Fruit fly (Drosophila melanogaster) whole organism: Measurements from ENCODE around the gene Tlk.

Source experiments
- CG8478 ChIP-seq: fragments of >200 bp; optimal IDR thresholded peaks from 2 replicates; lab custom pipeline; 2018; ENCODE audit warnings: inconsistent platforms
- Dll ChIP-seq: fragments of >200 bp; optimal IDR thresholded peaks from 2 replicates; lab custom pipeline; 2017
- EcR ChIP-seq, 2 experiments: fragments of >200 bp; optimal IDR thresholded peaks; 2 replicates each; lab custom pipeline; 2017; ENCODE audit warnings: missing biosample characterization in 2 of 2, missing genetic modification characterization in 2 of 2, missing genetic modification reagents in 2 of 2
- pan ChIP-seq: fragments of >200 bp; optimal IDR thresholded peaks from 2 replicates; lab custom pipeline; 2017
- psq ChIP-seq: fragments of >200 bp; optimal IDR thresholded peaks from 2 replicates; lab custom pipeline; 2017
- usp ChIP-seq: fragments of >200 bp; optimal IDR thresholded peaks from 2 replicates; lab custom pipeline; 2017; ENCODE audit warnings: missing biosample characterization, missing genetic modification characterization, mixed read lengths

Tlk gene

DNA sequence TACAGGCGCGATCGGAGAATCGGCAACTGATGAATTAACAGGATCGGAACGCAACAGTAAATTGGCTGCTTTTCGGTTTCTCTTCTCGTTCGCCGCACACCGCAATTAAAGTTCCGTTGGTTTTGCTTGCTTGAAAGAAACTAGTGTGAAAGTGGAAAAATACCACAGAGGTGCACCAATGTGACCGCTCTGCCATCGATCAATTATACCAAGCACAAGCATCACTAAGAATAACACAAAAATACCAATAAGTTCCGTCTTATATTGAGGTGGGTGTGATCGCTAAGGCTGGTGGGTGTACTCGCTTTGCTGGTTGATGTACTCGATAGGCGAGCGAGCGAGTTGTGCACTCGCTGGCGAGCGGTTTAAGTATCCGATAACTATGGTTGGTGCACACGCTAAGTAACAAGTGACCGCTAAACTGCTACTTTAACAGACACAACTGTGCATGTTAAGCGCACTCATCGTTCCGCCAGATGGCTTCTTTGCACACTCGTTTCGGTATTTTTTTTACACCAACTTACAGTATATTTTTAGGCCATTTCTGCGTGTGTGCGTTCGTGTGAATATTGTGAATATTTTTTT is at the start of gene Tlk, which contains the start of gene Rala:
Gene Tlk, plus strand, starts transcription at position 528 of the 585 bp plus-strand sequence.
Gene Rala, minus strand, starts transcription at position 156 of the 585 bp plus-strand sequence.
- no peak for TF ChIP-seq usp
- TF ChIP-seq EcR (GFP tag; optimal IDR thresholded peaks at IDR 0.05; lab: Kevin White, UChicago) = no peak
- no peak for TF ChIP-seq CG8478 (lab: Kevin White, UChicago)
- TF ChIP-seq pan (lab: Kevin White, UChicago) = no peak
- TF ChIP-seq Dll (lab: Kevin White, UChicago) = no peak
- TF ChIP-seq psq (lab: Kevin White, UChicago) = no peak

DNA sequence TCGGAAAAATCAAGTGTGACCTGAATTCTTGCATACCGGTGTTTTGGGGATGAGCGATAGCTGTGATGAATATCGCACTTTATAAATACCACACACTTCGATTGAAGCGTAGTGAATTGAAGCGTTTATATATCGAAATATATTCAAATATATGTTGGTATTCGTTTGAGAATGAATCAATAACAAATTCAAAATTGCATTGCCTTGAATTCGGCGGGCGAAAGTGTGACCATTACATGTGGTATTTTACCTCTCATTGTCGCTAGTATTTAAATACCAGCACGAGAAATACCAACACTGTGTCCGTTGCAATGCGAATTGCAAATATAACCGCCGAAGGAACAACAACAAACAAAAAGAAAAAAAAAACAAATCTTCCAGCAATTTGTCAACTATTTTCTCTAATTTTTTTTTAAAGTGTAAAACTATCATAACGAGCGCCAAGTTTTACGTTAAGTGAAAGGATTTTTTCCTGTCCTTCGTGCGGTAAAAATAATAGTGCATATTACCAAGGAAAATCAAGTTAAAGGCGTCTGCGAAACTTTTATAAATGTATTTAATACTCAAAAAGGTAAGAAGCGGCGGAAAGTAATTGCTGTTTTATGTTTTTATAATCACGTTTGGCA is 48.2 kb upstream of the Tlk start, which contains the start of the genes Parg and Mnt:
Gene Parg, minus strand, starts transcription at position 34 of the 626 bp plus-strand sequence.
Gene Mnt, plus strand, starts transcription at position 333 of the 626 bp plus-strand sequence.
- TF ChIP-seq CG8478 (lab: Kevin White, UChicago) (no peak), psq (lab: Kevin White, UChicago) (no peak), usp (no peak), pan (lab: Kevin White, UChicago) (no peak)

DNA sequence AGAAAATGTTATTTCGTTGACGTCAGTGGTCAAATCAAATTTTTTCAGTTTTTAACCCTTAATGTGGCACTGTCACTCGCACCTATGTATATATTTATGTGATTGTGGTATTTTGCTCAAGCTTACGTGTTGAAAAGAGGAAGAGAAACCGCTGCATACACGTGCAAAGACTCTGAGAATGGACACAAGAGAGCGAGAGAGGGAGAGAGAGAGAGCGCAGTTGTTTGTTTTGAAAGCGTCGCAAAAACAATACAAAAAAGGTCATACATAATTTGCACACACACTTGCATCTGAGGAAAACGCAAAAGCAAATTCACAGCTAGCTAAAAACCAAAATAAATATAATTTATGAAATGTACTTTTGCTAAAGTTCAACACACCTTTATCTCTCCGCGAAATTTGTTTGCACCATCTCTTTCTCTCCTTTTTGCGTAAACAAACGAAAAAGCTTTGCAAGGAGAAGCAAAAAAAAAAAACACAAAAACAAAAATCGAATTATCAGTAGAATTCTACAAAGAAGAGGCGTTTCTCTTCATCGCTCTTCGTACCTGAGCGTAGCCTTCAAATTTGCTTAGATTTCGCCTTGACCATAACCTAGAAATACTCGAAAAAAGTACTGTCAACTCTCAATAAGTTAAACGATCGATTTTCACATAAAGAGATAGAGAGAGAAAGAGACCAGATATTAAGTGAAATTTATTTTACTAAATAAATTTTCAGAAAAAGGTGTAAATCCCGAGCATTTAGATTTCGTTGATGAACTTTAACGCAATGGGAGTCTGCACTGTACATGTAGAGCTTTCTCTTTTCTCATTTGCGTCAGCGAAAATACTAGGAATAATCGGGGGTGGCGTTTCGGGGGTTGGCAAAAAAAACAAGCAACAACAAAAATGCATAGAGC is 47.5 kb upstream of the Tlk start:
- TF ChIP-seq Dll (lab: Kevin White, UChicago) (peak; percentile 1), CG8478 (lab: Kevin White, UChicago) (no peak), pan (lab: Kevin White, UChicago) (no peak), psq (lab: Kevin White, UChicago) (no peak), EcR (GFP tag; optimal IDR thresholded peaks at IDR 0.05; lab: Kevin White, UChicago) (no peak)

DNA sequence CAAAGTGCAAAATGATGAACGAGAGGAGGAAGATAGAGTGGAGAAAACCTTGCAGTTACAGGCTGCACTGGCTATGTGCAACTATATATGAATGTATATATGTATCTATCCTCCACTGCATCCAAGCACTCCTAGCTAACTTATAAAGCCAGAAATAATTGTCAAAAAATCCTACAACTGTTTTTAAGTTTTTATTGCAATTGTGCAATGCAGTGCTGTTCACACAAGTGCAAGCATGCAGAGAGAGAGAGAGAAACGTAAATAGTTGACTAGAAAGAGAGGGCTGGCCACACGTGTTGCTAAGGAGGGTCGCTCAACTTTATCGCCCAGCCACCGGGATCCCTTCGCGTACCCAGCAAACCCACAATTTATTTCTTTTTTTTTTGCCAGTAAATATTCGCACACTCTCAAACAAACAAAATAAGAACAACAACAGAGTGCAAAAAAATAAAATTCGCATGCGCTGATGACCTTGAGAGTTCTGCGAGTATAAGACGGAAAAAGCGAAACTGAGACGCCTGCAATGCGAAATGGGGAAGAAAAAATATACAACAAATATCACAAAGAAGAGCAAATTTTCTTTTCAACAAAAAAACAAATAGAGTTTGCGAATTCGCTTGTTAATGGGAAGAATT is 46.0 kb upstream of the Tlk start:
- TF ChIP-seq usp = no peak
- no peak for TF ChIP-seq pan (lab: Kevin White, UChicago)
- TF ChIP-seq EcR (GFP tag; optimal IDR thresholded peaks at IDR 0.05; lab: Kevin White, UChicago) = peak in 1 of 2 experiments; percentile 72

DNA sequence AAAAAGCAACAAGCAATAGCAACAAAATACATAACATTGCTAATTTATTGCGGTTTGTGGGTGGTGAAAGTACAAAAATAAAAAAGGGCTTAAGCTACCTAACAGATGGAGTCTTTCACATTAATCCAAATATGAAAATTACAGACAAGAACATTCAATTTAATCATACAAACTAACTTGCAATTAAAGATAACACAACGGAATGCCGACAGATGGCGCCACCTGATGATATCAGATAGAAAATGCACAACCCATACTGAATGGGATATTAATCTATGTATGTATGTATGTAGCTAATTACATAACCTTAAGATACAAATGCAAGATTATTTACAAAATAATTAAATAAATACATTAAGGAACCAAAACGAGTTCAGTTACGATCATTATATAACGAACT is 45.0 kb upstream of the Tlk start:
- TF ChIP-seq EcR (GFP tag; optimal IDR thresholded peaks at IDR 0.05; lab: Kevin White, UChicago) (no peak), psq (lab: Kevin White, UChicago) (no peak), Dll (lab: Kevin White, UChicago) (no peak), pan (lab: Kevin White, UChicago) (no peak), CG8478 (lab: Kevin White, UChicago) (no peak), usp (no peak)

DNA sequence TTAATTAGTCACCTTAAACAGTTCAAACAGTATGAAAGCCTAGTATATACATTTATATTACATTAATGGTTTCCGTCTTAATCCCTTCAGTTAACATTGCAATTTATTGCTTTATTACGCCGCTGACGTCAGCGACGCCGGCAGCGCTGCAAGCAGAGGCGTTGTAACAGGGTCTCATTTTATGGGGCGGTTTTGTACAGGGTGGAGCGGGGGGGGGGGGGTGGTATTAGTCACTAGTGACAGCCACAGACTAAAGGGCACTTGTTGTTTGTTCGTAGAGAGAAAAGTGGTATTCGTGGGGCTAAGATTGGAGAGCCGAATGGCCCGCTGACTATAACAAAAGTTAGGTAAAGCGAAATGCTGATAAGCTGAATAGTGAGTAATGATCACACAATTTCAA is 44.3 kb upstream of the Tlk start:
- TF ChIP-seq usp (no peak), psq (lab: Kevin White, UChicago) (no peak), EcR (GFP tag; optimal IDR thresholded peaks at IDR 0.05; lab: Kevin White, UChicago) (no peak), Dll (lab: Kevin White, UChicago) (no peak), pan (lab: Kevin White, UChicago) (no peak), CG8478 (lab: Kevin White, UChicago) (no peak)

DNA sequence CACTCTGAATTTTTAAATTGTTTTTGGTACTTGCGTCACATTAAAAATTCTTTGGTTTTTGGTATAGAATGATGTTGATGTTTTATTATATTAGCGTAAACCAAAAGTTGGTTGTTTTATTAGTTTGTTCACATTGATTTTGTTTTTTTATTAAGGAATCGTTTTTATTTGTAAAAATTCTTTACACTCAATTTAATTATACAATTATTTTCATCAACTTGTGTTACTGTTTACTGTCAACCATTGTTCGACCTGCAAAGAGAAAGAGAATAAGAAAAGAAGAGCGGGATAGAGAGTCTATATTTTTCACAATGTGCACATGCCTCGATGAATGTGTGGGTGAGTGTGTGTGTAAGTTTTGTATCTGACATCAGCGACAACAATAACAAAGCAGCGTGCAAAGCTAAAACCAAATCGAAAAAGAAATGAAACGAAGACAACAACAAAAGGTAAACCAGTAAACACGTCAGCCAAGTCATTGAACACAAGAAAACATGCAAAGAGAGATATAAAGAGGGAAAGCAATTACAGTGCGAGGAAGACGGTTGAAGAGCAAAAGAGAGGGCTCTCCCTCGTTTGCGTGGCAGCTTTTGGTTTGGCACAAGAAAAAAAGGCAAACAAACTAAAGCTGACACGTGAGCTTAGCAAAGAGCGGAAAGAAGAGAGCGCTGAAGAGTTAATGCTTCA is 43.2 kb upstream of the Tlk start:
- TF ChIP-seq usp (no peak), Dll (lab: Kevin White, UChicago) (no peak), EcR (GFP tag; optimal IDR thresholded peaks at IDR 0.05; lab: Kevin White, UChicago) (peak in 1 of 2 experiments; percentile 11)

DNA sequence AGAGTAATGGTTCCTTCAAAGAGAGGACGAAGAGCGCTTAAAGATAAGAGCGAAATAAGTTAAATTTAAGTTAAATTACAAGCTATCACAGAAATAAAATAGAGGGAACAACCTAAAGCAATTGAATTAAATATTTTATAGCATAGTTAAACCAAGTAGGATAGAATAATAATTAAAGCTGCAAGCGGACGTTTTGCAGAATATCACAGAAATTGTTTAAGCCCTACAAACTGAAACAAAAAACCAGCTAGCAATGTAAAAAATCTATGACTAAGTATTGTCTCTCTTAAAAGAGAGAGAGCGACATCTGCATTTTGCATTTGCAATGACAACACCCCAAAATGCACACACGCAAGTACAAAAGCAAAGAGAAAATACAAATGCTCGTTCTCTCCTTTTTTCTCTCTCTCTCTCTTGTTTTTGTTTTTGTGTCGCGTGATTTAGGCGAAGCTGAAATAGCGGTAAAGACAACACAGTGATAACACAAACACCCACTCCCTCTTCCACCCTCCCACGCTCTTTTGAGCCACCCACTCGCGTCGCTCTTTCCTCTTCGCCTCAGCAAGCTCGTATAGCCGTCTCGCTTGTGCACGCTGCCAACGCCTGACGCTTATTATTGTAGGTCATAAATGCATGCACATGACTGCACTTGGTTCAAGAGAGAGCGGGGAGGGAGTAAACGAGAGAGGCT is 42.5 kb upstream of the Tlk start:
- TF ChIP-seq EcR (GFP tag; optimal IDR thresholded peaks at IDR 0.05; lab: Kevin White, UChicago) (peak; percentile 10 to 59), pan (lab: Kevin White, UChicago) (no peak), Dll (lab: Kevin White, UChicago) (peak; percentile 94)

DNA sequence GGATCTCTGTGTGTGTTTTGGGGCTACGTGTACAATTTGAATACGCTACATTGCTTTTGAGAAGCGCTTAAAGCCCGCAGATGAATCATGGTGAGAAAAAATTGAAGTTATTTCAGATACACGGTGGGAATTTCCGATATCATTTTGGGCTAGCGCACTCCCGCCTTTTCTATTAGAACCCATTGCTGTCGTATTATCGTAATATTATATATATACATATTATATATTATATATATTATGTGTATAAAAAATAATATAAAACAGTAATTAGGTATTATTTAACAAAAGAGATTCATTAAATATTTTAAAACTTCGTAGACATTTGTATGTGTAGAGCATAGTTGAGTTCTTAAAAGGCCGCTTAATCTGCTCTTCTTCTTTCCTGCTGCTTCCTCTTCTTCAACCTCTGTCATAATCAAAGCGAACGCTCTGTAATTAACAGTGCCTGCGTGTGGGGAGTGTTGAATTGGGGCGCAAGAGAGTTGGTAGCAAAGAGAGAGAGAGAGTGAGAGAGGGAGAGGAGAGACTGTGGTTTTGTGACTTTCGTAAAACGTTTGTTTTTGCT is 41.9 kb upstream of the Tlk start:
- TF ChIP-seq Dll (lab: Kevin White, UChicago) (peak; percentile 20), CG8478 (lab: Kevin White, UChicago) (no peak)

DNA sequence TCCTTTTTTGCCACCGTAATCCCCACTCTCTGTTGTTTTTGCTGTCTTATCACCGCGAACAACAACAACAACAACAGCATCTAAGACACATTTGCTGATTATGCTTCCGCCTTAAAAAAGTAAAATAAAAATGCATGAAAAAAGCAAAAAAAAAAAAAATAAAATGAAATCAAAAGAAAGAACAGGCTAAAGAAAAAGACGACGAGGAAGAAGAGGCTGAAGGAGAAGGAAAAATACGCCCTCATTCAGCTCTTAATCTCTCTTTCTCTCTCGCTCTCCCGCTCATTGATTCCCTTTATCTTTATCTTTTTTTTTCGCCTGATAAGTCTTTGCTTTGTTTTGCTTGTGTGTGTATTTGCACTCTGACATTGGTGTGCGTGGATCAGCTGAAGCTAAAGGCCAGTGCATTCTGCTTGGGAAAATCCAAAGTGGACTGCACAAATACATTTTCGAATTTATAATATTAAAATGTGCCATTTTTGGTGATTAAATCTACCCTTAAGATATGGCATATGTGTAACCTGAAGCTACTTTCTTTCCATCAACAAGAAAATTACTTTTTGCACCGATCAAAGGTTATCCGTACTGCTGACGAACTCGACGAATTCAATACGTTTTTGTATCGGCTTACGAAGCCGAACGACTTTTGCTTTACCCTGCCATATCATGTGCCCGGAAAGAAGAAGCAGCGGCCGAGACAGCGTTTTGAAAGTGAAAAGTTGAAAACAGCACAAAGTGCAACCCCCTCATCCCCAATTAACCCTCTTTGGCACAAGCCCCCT is 39.7 kb upstream of the Tlk start:
- TF ChIP-seq usp (no peak), EcR (GFP tag; optimal IDR thresholded peaks at IDR 0.05; lab: Kevin White, UChicago) (no peak), pan (lab: Kevin White, UChicago) (no peak), CG8478 (lab: Kevin White, UChicago) (no peak), Dll (lab: Kevin White, UChicago) (no peak), psq (lab: Kevin White, UChicago) (no peak)
